Worm (Caenorhabditis elegans): ENCODE results near the gene Y32G9A.5.
A peak's percentile ranks its signal among the peaks of the same experiment; 100 is the strongest.

The Y32G9A.5 gene

DNA sequence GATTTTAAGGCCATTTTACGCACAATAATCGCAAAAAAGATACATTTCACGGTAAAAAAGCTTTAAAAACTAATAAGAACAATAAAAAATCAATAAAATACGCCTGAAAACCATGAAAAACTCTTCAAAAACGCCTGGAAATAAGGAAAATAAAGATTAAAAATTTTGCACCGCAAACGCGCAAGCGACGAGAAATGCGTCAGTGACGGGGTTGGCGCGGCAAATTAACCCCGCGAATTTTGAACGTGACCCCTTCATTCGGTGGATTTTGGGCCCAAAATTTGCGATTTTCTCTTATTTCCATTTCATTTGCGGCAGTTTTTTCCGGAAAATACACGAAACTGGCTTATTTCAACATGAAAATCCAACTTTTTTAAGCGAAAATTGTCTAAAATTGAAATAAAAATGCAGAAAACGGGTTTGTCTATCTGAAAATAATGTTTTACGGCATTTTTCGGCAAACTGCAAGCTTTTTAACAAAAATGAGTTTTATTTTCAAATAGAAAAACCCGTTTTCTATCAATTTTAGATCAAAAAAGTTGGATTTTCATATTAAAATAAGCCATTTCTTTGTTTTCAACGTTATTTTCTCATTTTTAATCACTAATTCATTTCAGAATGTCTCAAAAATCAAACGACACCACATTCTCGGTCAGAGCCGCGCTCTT lies 38.7 kb upstream of the Y32G9A.5 start, which contains the start of gene knl-3 (continued):
- no peak for TF ChIP-seq ceh-82 (tag; optimal IDR thresholded peaks at IDR 0.05)
- peak; percentile 93 for TF ChIP-seq arid-1 (GFP tag; conservative IDR thresholded peaks at IDR 0.05)
- no peak for TF ChIP-seq ama-1 (optimal IDR thresholded peaks at IDR 0.05)
- TF ChIP-seq F49E8.2 (tag; optimal IDR thresholded peaks at IDR 0.05; ENCODE audit: borderline replicate concordance), result peak; percentile 86
- peak; percentile 44 for TF ChIP-seq snpc-4 (tag; optimal IDR thresholded peaks at IDR 0.05)
- TF ChIP-seq ceh-44 (GFP tag; IDR thresholded peaks at IDR 0.05), result peak; percentile 42; the same call in 1 of the 2 replicates
- TF ChIP-seq hlh-11 (tag; optimal IDR thresholded peaks at IDR 0.05), result peak; percentile 81
- no peak for TF ChIP-seq Y75B8A.6 (GFP tag; IDR thresholded peaks at IDR 0.05)
- TF ChIP-seq lir-3 (tag; optimal IDR thresholded peaks at IDR 0.05), result no peak
- TF ChIP-seq R02D3.7 (tag; optimal IDR thresholded peaks at IDR 0.05), result no peak
- peak in 1 of 2 experiments; percentile 32 for TF ChIP-seq mdl-1 (tag; optimal IDR thresholded peaks at IDR 0.05)
- peak; percentile 57 for TF ChIP-seq nhr-6 (tag; optimal IDR thresholded peaks at IDR 0.05)
- TF ChIP-seq lin-1 (GFP tag; IDR thresholded peaks at IDR 0.05), result peak; percentile 55; the same call in 1 of the 2 replicates
- TF ChIP-seq Y5F2A.4 (GFP tag; optimal IDR thresholded peaks at IDR 0.05), result no peak
- peak; percentile 70 for TF ChIP-seq ztf-7 (tag; optimal IDR thresholded peaks at IDR 0.05)
- TF ChIP-seq hmg-1.1 (GFP tag; IDR thresholded peaks at IDR 0.05), result peak; percentile 91
- peak; percentile 47 for TF ChIP-seq zip-2 (tag; optimal IDR thresholded peaks at IDR 0.05)
- no peak for TF ChIP-seq lin-39 (tag; optimal IDR thresholded peaks at IDR 0.05)
- TF ChIP-seq F10B5.3 (tag; optimal IDR thresholded peaks at IDR 0.05), result peak; percentile 66
- TF ChIP-seq mes-2 (tag; optimal IDR thresholded peaks at IDR 0.05; ENCODE audit: poor library complexity, severe bottlenecking), result peak; percentile 93
- peak; percentile 68 for TF ChIP-seq fkh-10 (GFP tag; optimal IDR thresholded peaks at IDR 0.05)
- TF ChIP-seq php-3 (GFP tag; IDR thresholded peaks at IDR 0.05), result peak; percentile 68
- no peak for TF ChIP-seq nhr-76 (tag; optimal IDR thresholded peaks at IDR 0.05)
- no peak for TF ChIP-seq Y105C5A.15 (GFP tag; IDR thresholded peaks at IDR 0.05)
- no peak; the same call in 1 of the 2 replicates for TF ChIP-seq set-16 (GFP tag; IDR thresholded peaks at IDR 0.05)
- TF ChIP-seq sdz-12 (GFP tag; optimal IDR thresholded peaks at IDR 0.05), result no peak
- TF ChIP-seq tag-97 (GFP tag; IDR thresholded peaks at IDR 0.05), result no peak
- peak; percentile 66 for TF ChIP-seq nhr-28 (tag; optimal IDR thresholded peaks at IDR 0.05)
- peak; percentile 93 for TF ChIP-seq T26A8.4 (GFP tag; IDR thresholded peaks at IDR 0.05)
- TF ChIP-seq dmd-8 (GFP tag; IDR thresholded peaks at IDR 0.05), result no peak
- TF ChIP-seq nhr-42 (GFP tag; IDR thresholded peaks at IDR 0.05), result peak; percentile 89
- TF ChIP-seq F37D6.2 (tag; optimal IDR thresholded peaks at IDR 0.05), result peak; percentile 60
- no peak for TF ChIP-seq madf-9 (GFP tag; conservative IDR thresholded peaks at IDR 0.05)
- TF ChIP-seq nhr-11 (tag; optimal IDR thresholded peaks at IDR 0.05), result peak; percentile 82
- TF ChIP-seq Y48G9A.11 (GFP tag; IDR thresholded peaks at IDR 0.05), result peak; percentile 84
- peak; percentile 87 for TF ChIP-seq nhr-102 (tag; optimal IDR thresholded peaks at IDR 0.05)
- no peak for TF ChIP-seq unc-39 (tag; optimal IDR thresholded peaks at IDR 0.05)
- TF ChIP-seq spr-3 (GFP tag; optimal IDR thresholded peaks at IDR 0.05), result peak; percentile 78
- no peak for TF ChIP-seq attf-4 (tag; optimal IDR thresholded peaks at IDR 0.05)
- TF ChIP-seq unc-62 (GFP tag; optimal IDR thresholded peaks at IDR 0.05 in 1 of 2), result no peak
- TF ChIP-seq unc-62 (tag; optimal IDR thresholded peaks at IDR 0.05), result no peak
- TF ChIP-seq cey-2 (tag; optimal IDR thresholded peaks at IDR 0.05; ENCODE audit: borderline replicate concordance, insufficient read depth), result no peak
- TF ChIP-seq dve-1 (tag; optimal IDR thresholded peaks at IDR 0.05; ENCODE audit: insufficient read depth), result peak; percentile 86
- TF ChIP-seq rbr-2 (tag; optimal IDR thresholded peaks at IDR 0.05), result peak; percentile 87
- TF ChIP-seq madf-5 (GFP tag; IDR thresholded peaks at IDR 0.05), result no peak
- peak; percentile 77; the same call in 1 of the 2 replicates for TF ChIP-seq mdt-29 (GFP tag; IDR thresholded peaks at IDR 0.05)
- no peak for TF ChIP-seq gei-8 (GFP tag; optimal IDR thresholded peaks at IDR 0.05)
- no peak for TF ChIP-seq egl-27 (tag; optimal IDR thresholded peaks at IDR 0.05)
- no peak for TF ChIP-seq ztf-11 (tag; optimal IDR thresholded peaks at IDR 0.05)
- peak; percentile 79 for TF ChIP-seq egl-43 (GFP tag; IDR thresholded peaks at IDR 0.05)
- no peak for TF ChIP-seq mxl-2 (GFP tag; conservative IDR thresholded peaks at IDR 0.05)
